Worm (Caenorhabditis elegans): ENCODE results near the gene srt-74.

Gene srt-74

DNA sequence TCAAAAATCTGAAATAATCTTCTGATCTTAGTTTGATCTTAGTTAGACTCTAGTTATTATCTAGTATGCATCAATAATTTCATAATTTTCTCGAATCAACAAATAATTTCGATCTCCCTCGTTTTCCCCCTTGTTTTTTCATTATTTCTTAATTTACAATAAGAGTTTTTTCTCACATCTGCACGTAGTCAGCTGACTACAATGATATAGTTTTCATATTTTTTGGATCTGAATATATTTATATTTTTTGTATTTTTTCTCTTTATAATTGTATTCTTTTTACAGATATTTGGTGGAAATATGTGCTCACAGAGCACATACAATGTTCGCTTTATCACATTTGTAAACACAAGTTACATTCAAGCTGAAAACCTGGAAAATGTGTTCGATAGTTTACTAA is 38.2 kb downstream of the srt-74 start, which contains the start of gene sre-7:
sre-7 (plus strand) TSS at position 301 of the 400 bp plus-strand sequence.
- TF ChIP-seq daf-12 (tag; optimal IDR thresholded peaks at IDR 0.05) (no peak), nhr-237 (tag; optimal IDR thresholded peaks at IDR 0.05) (no peak), eor-1 (tag; optimal IDR thresholded peaks at IDR 0.05) (no peak), sea-2 (GFP tag; optimal IDR thresholded peaks at IDR 0.05) (no peak)

DNA sequence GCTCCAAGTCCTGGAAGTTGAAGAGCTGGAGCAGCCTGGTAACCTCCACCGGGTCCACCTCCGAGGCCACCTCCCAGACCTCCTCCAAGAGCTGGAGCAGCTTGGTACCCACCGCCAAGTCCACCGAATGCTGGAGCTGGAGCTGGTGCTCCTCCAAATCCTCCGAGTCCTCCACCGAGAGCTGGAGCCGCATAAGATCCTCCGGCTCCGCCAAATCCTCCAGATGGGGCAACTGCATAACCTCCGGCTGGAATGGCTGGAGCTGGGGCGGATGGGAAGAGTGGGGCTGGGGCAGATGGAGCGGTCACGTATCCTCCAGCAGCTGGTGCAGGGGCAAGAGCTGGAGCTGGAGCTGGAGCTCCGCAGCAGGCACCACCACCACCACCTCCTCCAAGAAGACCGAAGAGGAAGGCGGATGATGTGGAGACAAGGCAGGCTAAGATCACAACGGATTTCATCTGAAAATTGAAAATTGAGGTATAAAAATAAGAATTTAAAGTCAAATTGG is 41.4 kb downstream of the srt-74 start, which contains the start of gene K02E11.10:
K02E11.10 (minus strand) TSS at position 458 of the 508 bp plus-strand sequence.
- TF ChIP-seq ztf-11 (tag; optimal IDR thresholded peaks at IDR 0.05) (no peak), fos-1 (tag; optimal IDR thresholded peaks at IDR 0.05) (no peak), R02D3.7 (tag; optimal IDR thresholded peaks at IDR 0.05) (no peak), eor-1 (tag; optimal IDR thresholded peaks at IDR 0.05) (no peak), snpc-4 (tag; optimal IDR thresholded peaks at IDR 0.05) (no peak), lin-39 (tag; optimal IDR thresholded peaks at IDR 0.05) (no peak), ceh-16 (tag; optimal IDR thresholded peaks at IDR 0.05) (no peak), ztf-4 (tag; optimal IDR thresholded peaks at IDR 0.05) (no peak), elt-1 (tag; optimal IDR thresholded peaks at IDR 0.05) (no peak), nhr-237 (tag; optimal IDR thresholded peaks at IDR 0.05) (no peak), lin-15B (tag; optimal IDR thresholded peaks at IDR 0.05) (no peak), nhr-28 (tag; optimal IDR thresholded peaks at IDR 0.05) (no peak), fkh-2 (tag; optimal IDR thresholded peaks at IDR 0.05) (no peak), egl-5 (tag; optimal IDR thresholded peaks at IDR 0.05) (no peak), tbx-2 (tag; optimal IDR thresholded peaks at IDR 0.05) (no peak), nfya-1 (tag; optimal IDR thresholded peaks at IDR 0.05; ENCODE audit: insufficient read depth) (no peak), nhr-11 (tag; optimal IDR thresholded peaks at IDR 0.05) (no peak), elt-3 (tag; optimal IDR thresholded peaks at IDR 0.05) (no peak), nhr-77 (tag; optimal IDR thresholded peaks at IDR 0.05) (no peak)

DNA sequence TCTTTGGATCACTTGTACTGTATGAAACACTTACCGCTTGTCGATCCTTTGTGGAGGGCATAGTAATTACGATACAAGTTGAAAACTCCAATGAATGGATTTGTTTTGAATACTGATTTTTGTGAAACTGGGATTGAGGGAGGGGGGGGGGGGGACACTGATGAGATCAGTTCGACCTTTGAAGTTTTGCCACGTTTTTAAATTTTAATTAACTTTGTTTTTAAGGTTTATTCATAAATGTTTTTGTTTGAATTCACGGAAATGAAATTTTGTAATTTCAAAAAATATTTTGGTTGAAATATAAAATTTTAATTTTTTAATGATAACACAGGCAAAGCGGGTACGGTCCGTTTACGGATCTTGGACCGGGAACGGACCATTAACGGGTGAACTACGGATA is 46.2 kb downstream of the srt-74 start, which contains the start of gene ent-3:
ent-3 (minus strand) TSS at position 101 of the 400 bp plus-strand sequence.
- TF ChIP-seq fkh-2 (tag; optimal IDR thresholded peaks at IDR 0.05) = no peak
- TF ChIP-seq skn-1 (tag; optimal IDR thresholded peaks at IDR 0.05) = no peak
- no peak for TF ChIP-seq mml-1 (tag; optimal IDR thresholded peaks at IDR 0.05)
- TF ChIP-seq nhr-43 (tag; optimal IDR thresholded peaks at IDR 0.05; ENCODE audit: poor library complexity, severe bottlenecking) = no peak
- no peak for TF ChIP-seq tbx-2 (tag; optimal IDR thresholded peaks at IDR 0.05)
- TF ChIP-seq lsy-12 (tag; optimal IDR thresholded peaks at IDR 0.05) = no peak
- no peak for TF ChIP-seq lin-15B (tag; optimal IDR thresholded peaks at IDR 0.05)
- TF ChIP-seq R02D3.7 (tag; optimal IDR thresholded peaks at IDR 0.05) = no peak
- TF ChIP-seq daf-12 (tag; optimal IDR thresholded peaks at IDR 0.05) = no peak

DNA sequence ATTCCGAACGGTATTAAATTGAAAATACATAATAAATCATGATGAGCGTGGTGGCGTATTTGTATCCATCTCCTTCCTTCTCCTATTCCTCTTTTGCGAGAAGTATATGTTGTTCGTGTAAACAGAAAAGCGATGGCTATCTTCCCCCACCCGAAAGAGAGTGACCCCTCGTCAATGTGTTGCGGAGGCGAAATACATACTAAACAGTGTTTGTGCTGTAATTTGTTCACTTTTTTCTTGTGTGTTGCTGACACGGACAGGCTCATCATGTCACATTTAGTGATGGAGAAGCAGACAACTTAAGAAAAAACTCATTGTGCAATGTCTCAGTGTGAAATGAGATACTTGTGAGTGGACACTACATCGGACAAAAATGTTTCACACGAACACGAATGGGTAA is 50.5 kb downstream of the srt-74 start:
- TF ChIP-seq mml-1 (tag; optimal IDR thresholded peaks at IDR 0.05) (no peak), fos-1 (tag; optimal IDR thresholded peaks at IDR 0.05) (no peak), jun-1 (tag; optimal IDR thresholded peaks at IDR 0.05) (no peak), ZK546.5 (tag; optimal IDR thresholded peaks at IDR 0.05) (no peak), daf-12 (tag; optimal IDR thresholded peaks at IDR 0.05) (no peak), hmg-11 (tag; optimal IDR thresholded peaks at IDR 0.05) (no peak), nhr-28 (tag; optimal IDR thresholded peaks at IDR 0.05) (no peak), ceh-9 (tag; optimal IDR thresholded peaks at IDR 0.05) (no peak), aly-2 (tag; optimal IDR thresholded peaks at IDR 0.05) (no peak), elt-1 (tag; optimal IDR thresholded peaks at IDR 0.05) (no peak)
